Fruit fly (Drosophila melanogaster) whole organism, embryonic: Measurements from ENCODE around the gene CG31808.

Experiments used
- Adf1 ChIP-seq: fragments of 200-800 bp; sonication (Bioruptor generic); IDR thresholded peaks from 2 replicates; pipeline ENCODE4 v1.3.6; 2022; ENCODE audit warnings: missing biosample characterization, missing genetic modification characterization
- CG10431 ChIP-seq: fragments of 200-800 bp; sonication (Bioruptor generic); optimal IDR thresholded peaks from 3 replicates; lab custom pipeline; 2018; ENCODE audit warnings: missing biosample characterization, mild to moderate bottlenecking, missing genetic modification characterization
- CG12071 ChIP-seq: fragments of 200-800 bp; sonication (Bioruptor generic); optimal IDR thresholded peaks from 3 replicates; lab custom pipeline; 2018; ENCODE audit warnings: missing biosample characterization, mild to moderate bottlenecking, missing genetic modification characterization
- CG13123 ChIP-seq: fragments of 200-800 bp; sonication (Bioruptor generic); optimal IDR thresholded peaks from 2 replicates; lab custom pipeline; 2016; ENCODE audit warnings: missing biosample characterization, missing genetic modification characterization
- CG16813 ChIP-seq: fragments of 200-800 bp; sonication (Bioruptor generic); IDR thresholded peaks from 3 replicates; pipeline ENCODE4 v1.3.6; 2022; ENCODE audit warnings: missing biosample characterization, missing genetic modification characterization; ENCODE audit not compliant: partially characterized antibody
- CG17568 ChIP-seq: fragments of 200-800 bp; sonication (Bioruptor generic); optimal IDR thresholded peaks from 2 replicates; lab custom pipeline; 2018; ENCODE audit warnings: missing biosample characterization, mild to moderate bottlenecking, missing genetic modification characterization, moderate library complexity
- CG2116 ChIP-seq: fragments of 200-800 bp; sonication (Bioruptor generic); optimal IDR thresholded peaks from 3 replicates; lab custom pipeline; 2018; ENCODE audit warnings: missing biosample characterization, mild to moderate bottlenecking, missing genetic modification characterization
- CG2199 ChIP-seq: fragments of 200-800 bp; sonication (Bioruptor generic); IDR thresholded peaks from 3 replicates; pipeline ENCODE4 v1.3.6; 2022; ENCODE audit warnings: missing biosample characterization, missing genetic modification characterization
- CG30403 ChIP-seq: fragments of 200-800 bp; sonication (Bioruptor generic); optimal IDR thresholded peaks from 3 replicates; lab custom pipeline; 2016; ENCODE audit warnings: missing biosample characterization, missing genetic modification characterization
- CG32772 ChIP-seq: fragments of 200-800 bp; sonication (Bioruptor generic); IDR thresholded peaks from 2 replicates; pipeline ENCODE4 v1.3.6; 2022; ENCODE audit warnings: missing biosample characterization, missing genetic modification characterization
- CG4617 ChIP-seq: fragments of 200-800 bp; sonication (Bioruptor generic); optimal IDR thresholded peaks from 3 replicates; lab custom pipeline; 2016; ENCODE audit warnings: missing biosample characterization, missing genetic modification characterization, borderline replicate concordance
- CG4730 ChIP-seq: fragments of 200-800 bp; sonication (Bioruptor generic); IDR thresholded peaks from 2 replicates; pipeline ENCODE4 v1.3.6; 2022; ENCODE audit warnings: missing biosample characterization, missing genetic modification characterization
- CG5180 ChIP-seq: fragments of 200-800 bp; sonication (Bioruptor generic); optimal IDR thresholded peaks from 3 replicates; lab custom pipeline; 2017; ENCODE audit warnings: missing biosample characterization, missing genetic modification characterization, mild to moderate bottlenecking, moderate library complexity, missing genetic modification reagents
- CG5245 ChIP-seq: fragments of 200-800 bp; sonication (Bioruptor generic); optimal IDR thresholded peaks from 3 replicates; lab custom pipeline; 2016; ENCODE audit warnings: missing biosample characterization, missing genetic modification characterization
- CG7839 ChIP-seq: fragments of 200-800 bp; sonication (Bioruptor generic); optimal IDR thresholded peaks from 3 replicates; lab custom pipeline; 2018; ENCODE audit warnings: missing biosample characterization, mild to moderate bottlenecking, missing genetic modification characterization, moderate library complexity
- CG7963 ChIP-seq: fragments of 200-800 bp; sonication (Bioruptor generic); IDR thresholded peaks from 3 replicates; pipeline ENCODE4 v1.3.6; 2022; ENCODE audit warnings: missing biosample characterization, missing genetic modification characterization; ENCODE audit not compliant: partially characterized antibody
- CG7987 ChIP-seq: fragments of 200-800 bp; sonication (Bioruptor generic); optimal IDR thresholded peaks from 2 replicates; lab custom pipeline; 2018; ENCODE audit warnings: missing biosample characterization, mild to moderate bottlenecking, missing genetic modification characterization, moderate library complexity
- CG8924 ChIP-seq: fragments of 200-800 bp; optimal IDR thresholded peaks from 3 replicates; lab custom pipeline; 2019; ENCODE audit warnings: missing biosample characterization, mild to moderate bottlenecking, missing genetic modification characterization, moderate library complexity
- Camta ChIP-seq: fragments of 200-800 bp; sonication (Bioruptor generic); optimal IDR thresholded peaks from 2 replicates; lab custom pipeline; 2016; ENCODE audit warnings: missing biosample characterization, missing genetic modification characterization
- CoRest ChIP-seq: fragments of 200-800 bp; sonication (Bioruptor generic); optimal IDR thresholded peaks from 3 replicates; lab custom pipeline; 2018; ENCODE audit warnings: missing biosample characterization, mild to moderate bottlenecking, missing genetic modification characterization, moderate library complexity
- CrebB ChIP-seq: fragments of 200-800 bp; sonication (Bioruptor generic); optimal IDR thresholded peaks from 3 replicates; lab custom pipeline; 2018; ENCODE audit warnings: missing biosample characterization, mild to moderate bottlenecking, missing genetic modification characterization
- D ChIP-seq, 2 experiments: fragments of 200-800 bp in 1 of 2; fragments of >200 bp in 1 of 2; sonication (Bioruptor generic) in 1 of 2; optimal IDR thresholded peaks; 2 replicates in 1 of 2; 3 replicates in 1 of 2; lab custom pipeline; 2017; ENCODE audit warnings: mild to moderate bottlenecking in 1 of 2, missing biosample characterization in 1 of 2, missing genetic modification characterization in 1 of 2, missing genetic modification reagents in 1 of 2
- E2f2 ChIP-seq: fragments of 200-800 bp; sonication (Bioruptor generic); IDR thresholded peaks from 2 replicates; pipeline ENCODE4 v1.3.6; 2022; ENCODE audit warnings: missing biosample characterization, missing genetic modification characterization
- Gug ChIP-seq: fragments of 200-800 bp; sonication (Bioruptor generic); IDR thresholded peaks from 4 replicates; pipeline ENCODE4 v1.3.6; 2022; ENCODE audit warnings: missing biosample characterization, missing genetic modification characterization
- Hsf ChIP-seq: fragments of 200-800 bp; sonication (Bioruptor generic); optimal IDR thresholded peaks from 3 replicates; lab custom pipeline; 2016; ENCODE audit warnings: missing biosample characterization, missing genetic modification characterization
- Mad ChIP-seq: fragments of 200-800 bp; sonication (Bioruptor generic); optimal IDR thresholded peaks from 2 replicates; lab custom pipeline; 2016; ENCODE audit warnings: missing biosample characterization, missing genetic modification characterization
- Nf-YA ChIP-seq: fragments of 200-800 bp; sonication (Bioruptor generic); IDR thresholded peaks from 2 replicates; pipeline ENCODE4 v1.3.6; 2022; ENCODE audit warnings: missing biosample characterization, missing genetic modification characterization
- Nf-YB ChIP-seq: fragments of 200-800 bp; sonication (Bioruptor generic); optimal IDR thresholded peaks from 3 replicates; lab custom pipeline; 2019; ENCODE audit warnings: missing biosample characterization, mild to moderate bottlenecking, missing genetic modification characterization, moderate library complexity
- Oli ChIP-seq: fragments of 200-800 bp; sonication (Bioruptor generic); optimal IDR thresholded peaks from 2 replicates; lab custom pipeline; 2018; ENCODE audit warnings: missing biosample characterization, mild to moderate bottlenecking, missing genetic modification characterization, moderate library complexity
- Opbp ChIP-seq: fragments of 200-800 bp; sonication (Bioruptor generic); IDR thresholded peaks from 3 replicates; pipeline ENCODE4 v1.3.6; 2022; ENCODE audit warnings: missing biosample characterization, missing genetic modification characterization; ENCODE audit not compliant: partially characterized antibody
- abd-A ChIP-seq: fragments of 200-800 bp; sonication (Bioruptor generic); optimal IDR thresholded peaks from 3 replicates; lab custom pipeline; 2019; ENCODE audit warnings: missing biosample characterization, mild to moderate bottlenecking, missing genetic modification characterization, moderate library complexity
- cg ChIP-seq: fragments of 200-800 bp; sonication (Bioruptor generic); optimal IDR thresholded peaks from 3 replicates; lab custom pipeline; 2019; ENCODE audit warnings: missing biosample characterization, mild to moderate bottlenecking, missing genetic modification characterization, moderate library complexity
- dati ChIP-seq: fragments of 200-800 bp; sonication (Bioruptor generic); IDR thresholded peaks from 2 replicates; pipeline ENCODE4 v1.3.6; 2022; ENCODE audit warnings: missing biosample characterization, missing genetic modification characterization
- dimm ChIP-seq: fragments of 200-800 bp; sonication (Bioruptor generic); IDR thresholded peaks from 2 replicates; pipeline ENCODE4 v1.3.6; 2022; ENCODE audit warnings: missing biosample characterization, missing genetic modification characterization
- fd3F ChIP-seq: fragments of 200-800 bp; sonication (Bioruptor generic); optimal IDR thresholded peaks from 2 replicates; lab custom pipeline; 2018; ENCODE audit warnings: missing biosample characterization, mild to moderate bottlenecking, missing genetic modification characterization, moderate library complexity
- hb ChIP-seq: fragments of 200-800 bp; sonication (Bioruptor generic); IDR thresholded peaks from 3 replicates; pipeline ENCODE4 v1.3.6; 2022; ENCODE audit warnings: missing biosample characterization, missing genetic modification characterization; ENCODE audit not compliant: partially characterized antibody
- ind ChIP-seq: fragments of 200-800 bp; sonication (Bioruptor generic); optimal IDR thresholded peaks from 3 replicates; lab custom pipeline; 2016; ENCODE audit warnings: missing biosample characterization, missing genetic modification characterization
- lov ChIP-seq, 2 experiments: fragments of 200-800 bp in 1 of 2; fragments of >200 bp in 1 of 2; sonication (Bioruptor generic) in 1 of 2; IDR thresholded peaks in 1 of 2; optimal IDR thresholded peaks in 1 of 2; 2 replicates in 1 of 2; 3 replicates in 1 of 2; pipeline versions ENCODE4 v1.3.6 to Lab custom; 2017 to 2022; ENCODE audit warnings: missing biosample characterization in 1 of 2, missing genetic modification characterization in 1 of 2
- mam ChIP-seq: fragments of 200-800 bp; sonication (Bioruptor generic); optimal IDR thresholded peaks from 3 replicates; lab custom pipeline; 2016; ENCODE audit warnings: missing biosample characterization, missing genetic modification characterization
- row ChIP-seq: fragments of 200-800 bp; sonication (Bioruptor generic); IDR thresholded peaks from 3 replicates; pipeline ENCODE4 v1.3.6; 2022; ENCODE audit warnings: missing biosample characterization, missing genetic modification characterization
- salm ChIP-seq: fragments of 200-800 bp; sonication (Bioruptor generic); optimal IDR thresholded peaks from 2 replicates; lab custom pipeline; 2018; ENCODE audit warnings: missing biosample characterization, mild to moderate bottlenecking, missing genetic modification characterization
- sc ChIP-seq, 3 experiments: fragments of >200 bp in 2 of 3; fragments of 200-800 bp in 1 of 3; sonication (Bioruptor generic) in 1 of 3; optimal IDR thresholded peaks; 2 replicates in 2 of 3; 3 replicates in 1 of 3; lab custom pipeline; 2017; ENCODE audit warnings: mild to moderate bottlenecking in 1 of 3, missing biosample characterization in 1 of 3, missing genetic modification characterization in 1 of 3, missing genetic modification reagents in 1 of 3
- sim ChIP-seq: fragments of 200-800 bp; sonication (Bioruptor generic); IDR thresholded peaks from 2 replicates; pipeline ENCODE4 v1.3.6; 2022; ENCODE audit warnings: missing biosample characterization, missing genetic modification characterization
- trh ChIP-seq: fragments of 200-800 bp; sonication (Bioruptor generic); optimal IDR thresholded peaks from 2 replicates; lab custom pipeline; 2016; ENCODE audit warnings: missing biosample characterization, missing genetic modification characterization
- z ChIP-seq: fragments of 200-800 bp; sonication (Bioruptor generic); IDR thresholded peaks from 3 replicates; pipeline ENCODE4 v1.3.6; 2022; ENCODE audit warnings: missing biosample characterization, missing genetic modification characterization

CG31808 gene

DNA sequence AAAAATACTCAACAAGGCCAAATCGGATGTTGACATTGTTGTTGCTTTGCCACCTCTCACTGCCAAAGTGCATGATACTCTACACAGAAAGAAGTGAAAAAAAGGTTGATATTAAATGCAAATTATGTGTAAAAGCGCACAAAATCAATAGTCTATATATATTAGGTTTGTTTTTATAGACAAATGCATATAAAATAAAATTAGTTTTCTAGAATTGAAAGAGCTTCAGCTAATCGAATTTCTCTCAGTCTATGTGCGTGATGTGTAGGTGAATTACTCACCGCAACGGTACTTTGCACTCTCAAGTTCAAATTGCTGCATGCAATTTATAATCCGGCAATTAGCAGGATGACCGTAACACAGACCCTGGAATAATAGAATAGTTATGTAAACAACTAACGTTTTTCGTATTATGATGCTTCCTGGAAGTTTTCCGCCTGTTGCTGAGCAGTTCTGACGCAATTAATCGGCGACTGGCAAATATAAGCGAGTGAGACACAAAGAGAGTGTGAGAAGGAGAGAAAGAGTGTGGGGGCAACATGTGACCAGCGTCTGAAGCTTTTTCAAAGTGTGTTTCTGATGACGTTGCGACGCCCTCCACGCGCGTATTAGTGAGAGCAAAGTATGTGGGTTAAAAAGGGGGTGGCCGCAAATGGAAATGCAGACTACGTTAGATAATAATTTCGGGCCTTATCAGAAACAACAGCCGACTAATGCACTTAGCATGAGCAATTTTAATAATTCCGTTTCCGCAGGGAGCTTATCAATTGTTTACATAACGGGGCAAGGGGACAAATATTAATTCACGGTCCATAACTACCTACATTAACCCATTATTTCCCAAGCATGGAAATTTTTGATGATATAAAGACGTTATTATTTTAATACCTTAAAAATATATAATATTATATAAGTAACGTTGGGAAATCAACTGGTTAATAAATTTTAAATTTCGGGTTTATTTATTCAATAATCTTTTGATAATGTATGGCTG lies 5.0 kb upstream of the CG31808 start (continued):
- TF ChIP-seq CG2116 (peak; percentile 64), trh (GFP tag; lab: Kevin White, UChicago) (peak; percentile 74), Nf-YB (GFP tag; lab: Kevin White, UChicago) (peak; percentile 60), CG7987 (peak; percentile 90), ind (peak; percentile 95), CG8924 (tag; lab: Kevin White, UChicago) (peak; percentile 88), sim (GFP tag; lab: Robert Waterston, UW) (peak; percentile 94), CG12071 (GFP tag; lab: Kevin White, UChicago) (peak; percentile 76), cg (GFP tag; lab: Kevin White, UChicago) (peak; percentile 57), sc (optimal IDR thresholded peaks at IDR 0.05; lab: Kevin White, UChicago) (no peak), sc (GFP tag; optimal IDR thresholded peaks at IDR 0.05; lab: Kevin White, UChicago) (peak; percentile 74), D (optimal IDR thresholded peaks at IDR 0.05; lab: Kevin White, UChicago) (no peak), D (GFP tag; optimal IDR thresholded peaks at IDR 0.05; lab: Kevin White, UChicago) (peak; percentile 91), lov (optimal IDR thresholded peaks at IDR 0.05; lab: Kevin White, UChicago) (no peak), lov (GFP tag; IDR thresholded peaks at IDR 0.05; lab: Robert Waterston, UW) (peak; percentile 95), Camta (GFP tag; lab: Kevin White, UChicago) (peak; percentile 72), dimm (GFP tag; lab: Robert Waterston, UW) (peak; percentile 92), fd3F (GFP tag; lab: Kevin White, UChicago) (peak; percentile 88), CoRest (peak; percentile 93), dati (peak; percentile 91), E2f2 (peak; percentile 75), Nf-YA (peak; percentile 89), CG13123 (peak; percentile 81), CG10431 (GFP tag; lab: Kevin White, UChicago) (no peak), Gug (GFP tag; lab: Robert Waterston, UW) (peak; percentile 90), CG4730 (peak; percentile 94), CG17568 (GFP tag; lab: Kevin White, UChicago) (peak; percentile 81), Opbp (GFP tag; lab: Robert Waterston, UW) (no peak), row (GFP tag; lab: Robert Waterston, UW) (peak; percentile 93), z (GFP tag; lab: Robert Waterston, UW) (peak; percentile 62), hb (GFP tag; lab: Robert Waterston, UW) (no peak), CG4617 (GFP tag; lab: Kevin White, UChicago) (peak; percentile 58), CG30403 (GFP tag; lab: Kevin White, UChicago) (peak; percentile 94), CG2199 (peak; percentile 98), salm (peak; percentile 73), CG7839 (tag; lab: Kevin White, UChicago) (peak; percentile 94), CrebB (tag; lab: Kevin White, UChicago) (peak; percentile 57), mam (GFP tag; lab: Kevin White, UChicago) (peak; percentile 56), Oli (tag; lab: Kevin White, UChicago) (peak; percentile 84), CG7963 (no peak), Mad (GFP tag; lab: Kevin White, UChicago) (peak; percentile 77), CG16813 (no peak), CG5180 (GFP tag; lab: Kevin White, UChicago) (peak; percentile 82), abd-A (tag; lab: Kevin White, UChicago) (no peak), Adf1 (GFP tag; lab: Robert Waterston, UW) (peak; percentile 67), CG5245 (peak; percentile 91), Hsf (GFP tag; lab: Kevin White, UChicago) (peak; percentile 85), CG32772 (GFP tag; lab: Robert Waterston, UW) (peak; percentile 95)
